Fruit fly (Drosophila melanogaster): ENCODE measurements around the gene CG43219.
A peak's percentile ranks its signal among the peaks of the same experiment; 100 is the strongest.

Gene CG43219

dm6 chr3L:21206486-21206885 is 13.7 kb upstream of the CG43219 start (continued):
- TF ChIP-seq Camta (GFP tag; optimal IDR thresholded peaks at IDR 0.05) (no peak), CG10209 (GFP tag; optimal IDR thresholded peaks at IDR 0.05) (no peak), CG7372 (GFP tag; IDR thresholded peaks at IDR 0.05) (no peak), sens (GFP tag) (peak; percentile 34), Bgb (GFP tag; IDR thresholded peaks at IDR 0.05; ENCODE audit: partially characterized antibody) (peak; percentile 43; the same call in 1 of the 2 replicates), nerfin-2 (GFP tag; IDR thresholded peaks at IDR 0.05; ENCODE audit: partially characterized antibody) (peak; percentile 51; the same call in 1 of the 2 replicates), sna (GFP tag; IDR thresholded peaks at IDR 0.05; ENCODE audit: partially characterized antibody) (peak; percentile 43), CG15073 (GFP tag; optimal IDR thresholded peaks at IDR 0.05) (no peak), CG13287 (GFP tag; IDR thresholded peaks at IDR 0.05; ENCODE audit: partially characterized antibody) (peak; percentile 42), CG12104 (GFP tag; optimal IDR thresholded peaks at IDR 0.05) (no peak), Hr39 (optimal IDR thresholded peaks at IDR 0.05) (no peak), Dek (tag; optimal IDR thresholded peaks at IDR 0.05) (no peak), vnd (GFP tag; IDR thresholded peaks at IDR 0.05; ENCODE audit: partially characterized antibody) (peak; percentile 39; the same call in 1 of the 3 replicates), CG8388 (GFP tag; optimal IDR thresholded peaks at IDR 0.05) (no peak), lov (optimal IDR thresholded peaks at IDR 0.05) (no peak), lov (GFP tag; IDR thresholded peaks at IDR 0.05) (no peak), CG4282 (GFP tag; optimal IDR thresholded peaks at IDR 0.05) (no peak), Sin3A (optimal IDR thresholded peaks at IDR 0.05) (no peak), CG11696 (GFP tag; IDR thresholded peaks at IDR 0.05) (no peak), tna (GFP tag; IDR thresholded peaks at IDR 0.05; ENCODE audit: partially characterized antibody) (peak; percentile 63; the same call in 1 of the 2 replicates), HLH4C (GFP tag; IDR thresholded peaks at IDR 0.05; ENCODE audit: partially characterized antibody) (peak; percentile 80), sr (GFP tag; IDR thresholded peaks at IDR 0.05) (no peak), Sox100B (GFP tag; optimal IDR thresholded peaks at IDR 0.05) (no peak), CkIIα-i1 (GFP tag; IDR thresholded peaks at IDR 0.05) (no peak), Opbp (GFP tag; IDR thresholded peaks at IDR 0.05; ENCODE audit: partially characterized antibody) (no peak), tin (GFP tag; optimal IDR thresholded peaks at IDR 0.05) (no peak), CG34224 (GFP tag; IDR thresholded peaks at IDR 0.05; ENCODE audit: partially characterized antibody) (peak; percentile 28; the same call in 1 of the 3 replicates), Nf-YB (GFP tag; optimal IDR thresholded peaks at IDR 0.05) (no peak), yki (optimal IDR thresholded peaks at IDR 0.05) (no peak), CG2116 (GFP tag; optimal IDR thresholded peaks at IDR 0.05) (no peak), CG3407 (GFP tag; optimal IDR thresholded peaks at IDR 0.05) (no peak), h (optimal IDR thresholded peaks at IDR 0.05) (no peak), CG7839 (tag; optimal IDR thresholded peaks at IDR 0.05) (no peak), crp (GFP tag; optimal IDR thresholded peaks at IDR 0.05) (no peak), peb (GFP tag; IDR thresholded peaks at IDR 0.05) (no peak), slp2 (GFP tag; optimal IDR thresholded peaks at IDR 0.05) (no peak), CG14860 (GFP tag; IDR thresholded peaks at IDR 0.05; ENCODE audit: partially characterized antibody) (peak; percentile 51; the same call in 1 of the 3 replicates), ato (GFP tag; IDR thresholded peaks at IDR 0.05; ENCODE audit: partially characterized antibody) (peak; percentile 64; the same call in 1 of the 2 replicates), da (GFP tag; optimal IDR thresholded peaks at IDR 0.05) (no peak), dm (GFP tag; optimal IDR thresholded peaks at IDR 0.05) (no peak), Scr (GFP tag; IDR thresholded peaks at IDR 0.05; ENCODE audit: partially characterized antibody) (peak; percentile 55), Pdp1 (GFP tag; optimal IDR thresholded peaks at IDR 0.05) (peak in 1 of 2 experiments; percentile 91), Drgx (GFP tag; IDR thresholded peaks at IDR 0.05) (no peak), hb (GFP tag; IDR thresholded peaks at IDR 0.05; ENCODE audit: partially characterized antibody) (0 out of 3 replicates have a peak, but pooled peaks have one; percentile 49), CG11085 (GFP tag; IDR thresholded peaks at IDR 0.05) (no peak), bbx (GFP tag; IDR thresholded peaks at IDR 0.05; ENCODE audit: partially characterized antibody) (peak; percentile 42; the same call in 1 of the 2 replicates), onecut (GFP tag; IDR thresholded peaks at IDR 0.05) (no peak), ci (GFP tag; IDR thresholded peaks at IDR 0.05) (no peak), Hr78 (GFP tag; optimal IDR thresholded peaks at IDR 0.05) (no peak), prd (optimal IDR thresholded peaks at IDR 0.05) (no peak), prd (GFP tag; IDR thresholded peaks at IDR 0.05) (no peak)

Data from whole organism, embryonic.